Fruit fly (Drosophila melanogaster) whole organism: Measurements from ENCODE around the gene Mkrn1.

Experiments used
- CG8478 ChIP-seq: fragments of >200 bp; optimal IDR thresholded peaks from 2 replicates; lab custom pipeline; 2018; ENCODE audit warnings: inconsistent platforms
- Dll ChIP-seq: fragments of >200 bp; optimal IDR thresholded peaks from 2 replicates; lab custom pipeline; 2017
- EcR ChIP-seq, 2 experiments: fragments of >200 bp; optimal IDR thresholded peaks; 2 replicates each; lab custom pipeline; 2017; ENCODE audit warnings: missing biosample characterization in 2 of 2, missing genetic modification characterization in 2 of 2, missing genetic modification reagents in 2 of 2
- pan ChIP-seq: fragments of >200 bp; optimal IDR thresholded peaks from 2 replicates; lab custom pipeline; 2017
- psq ChIP-seq: fragments of >200 bp; optimal IDR thresholded peaks from 2 replicates; lab custom pipeline; 2017
- usp ChIP-seq: fragments of >200 bp; optimal IDR thresholded peaks from 2 replicates; lab custom pipeline; 2017; ENCODE audit warnings: missing biosample characterization, missing genetic modification characterization, mixed read lengths

Gene Mkrn1

DNA sequence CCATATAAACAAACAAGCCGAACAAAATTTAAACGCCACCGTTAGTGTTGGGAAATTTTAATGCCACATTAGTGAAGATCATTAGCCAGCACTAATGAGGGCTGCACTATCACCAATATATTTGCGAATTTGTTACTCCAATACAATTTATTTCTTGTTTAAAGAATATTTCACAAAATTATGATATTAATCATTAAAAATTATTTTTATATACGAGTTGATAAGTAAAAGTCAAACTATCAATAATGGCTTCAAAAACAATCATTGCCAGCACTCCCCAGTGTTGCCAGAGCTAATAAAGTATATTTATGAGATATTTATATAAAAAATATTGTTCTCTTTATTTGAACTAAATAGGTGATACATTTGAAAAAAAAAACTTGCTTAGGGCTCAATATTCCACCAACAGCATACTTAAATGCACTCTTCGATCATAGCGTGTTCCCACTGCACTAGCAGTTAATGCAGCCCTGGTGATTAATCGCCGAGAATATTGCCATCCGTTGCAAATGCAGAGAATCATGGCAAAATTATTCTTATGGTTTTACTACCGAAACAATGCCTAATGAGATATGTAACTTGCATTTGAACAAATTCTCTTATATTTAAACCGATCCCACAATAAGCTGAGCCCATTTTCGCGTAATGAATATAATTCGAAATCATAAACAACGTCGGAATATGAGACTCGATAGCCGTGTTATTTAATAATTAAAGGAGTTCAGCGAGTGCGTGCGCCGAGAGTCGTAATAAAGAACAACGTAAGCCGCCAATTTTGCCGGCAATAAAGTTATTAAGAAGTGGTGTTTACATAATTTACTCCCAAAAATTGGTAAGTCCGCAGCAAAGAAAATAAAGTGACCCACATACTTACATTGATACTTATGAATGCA lies 17.4 kb downstream of the Mkrn1 start, which contains the start of the genes SAK and Cdk12:
Gene SAK, minus strand, starts transcription at position 65 of the 893 bp plus-strand sequence.
Gene Cdk12, plus strand, starts transcription at position 484 of the 893 bp plus-strand sequence.
- TF ChIP-seq usp (GFP tag; lab: Kevin White, UChicago) (no peak), Dll (lab: Kevin White, UChicago) (no peak), pan (no peak), CG8478 (lab: Kevin White, UChicago) (no peak), psq (lab: Kevin White, UChicago) (no peak), EcR (GFP tag; optimal IDR thresholded peaks at IDR 0.05; lab: Kevin White, UChicago) (no peak)

DNA sequence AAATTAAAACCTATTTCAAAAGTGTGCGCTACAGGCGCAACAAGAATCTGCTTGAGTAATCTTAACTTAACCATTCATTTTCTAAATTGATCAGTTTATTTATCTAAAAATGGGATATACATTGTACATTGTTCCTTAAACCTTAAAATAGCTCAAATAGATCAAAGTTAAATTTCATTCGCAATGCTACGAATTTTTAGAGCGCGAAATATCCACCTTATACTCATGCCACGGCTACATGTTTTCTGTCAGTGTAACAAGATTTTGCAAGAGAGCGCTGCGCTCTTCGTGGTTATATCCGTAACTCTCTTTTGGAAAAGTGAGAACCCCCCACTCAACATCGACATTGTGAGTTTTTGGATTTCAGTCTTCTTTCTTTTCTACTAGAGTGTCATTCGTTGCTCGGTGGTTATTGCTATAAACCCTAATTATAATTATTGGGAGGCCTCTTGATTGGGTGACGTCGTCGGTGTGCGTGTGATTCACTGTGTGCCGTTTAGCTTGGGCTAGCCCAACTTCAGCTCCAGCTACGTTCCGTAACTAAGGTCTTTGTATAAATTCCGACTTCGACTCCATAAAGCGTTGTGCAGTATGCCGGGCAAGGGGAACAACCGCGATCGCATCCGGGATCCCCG lies 23.9 kb downstream of the Mkrn1 start:
- TF ChIP-seq Dll (lab: Kevin White, UChicago) (no peak), psq (lab: Kevin White, UChicago) (no peak), usp (GFP tag; lab: Kevin White, UChicago) (no peak), CG8478 (lab: Kevin White, UChicago) (no peak), EcR (GFP tag; optimal IDR thresholded peaks at IDR 0.05; lab: Kevin White, UChicago) (no peak), pan (no peak)

DNA sequence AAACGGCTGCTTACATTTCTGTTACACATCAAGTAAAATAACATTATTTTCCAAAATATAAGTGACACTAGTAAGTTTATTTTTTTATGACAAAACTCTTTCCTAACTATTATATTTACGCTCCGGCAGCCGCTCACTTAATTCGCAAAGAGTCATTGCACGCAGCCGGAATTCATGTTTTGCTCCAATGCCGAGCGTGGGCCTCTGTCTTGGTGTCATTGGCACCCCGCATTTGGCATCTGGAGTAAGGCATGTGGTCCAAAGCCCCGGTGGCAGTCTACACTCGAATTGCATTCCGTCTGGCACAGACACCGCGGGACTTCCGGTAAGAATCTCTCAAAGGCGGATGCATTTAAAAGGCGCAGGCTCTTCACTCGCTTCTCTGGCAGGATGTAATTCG lies 24.9 kb downstream of the Mkrn1 start:
- TF ChIP-seq EcR (GFP tag; optimal IDR thresholded peaks at IDR 0.05; lab: Kevin White, UChicago) (peak in 1 of 2 experiments; percentile 57), CG8478 (lab: Kevin White, UChicago) (no peak), Dll (lab: Kevin White, UChicago) (no peak), pan (no peak)

DNA sequence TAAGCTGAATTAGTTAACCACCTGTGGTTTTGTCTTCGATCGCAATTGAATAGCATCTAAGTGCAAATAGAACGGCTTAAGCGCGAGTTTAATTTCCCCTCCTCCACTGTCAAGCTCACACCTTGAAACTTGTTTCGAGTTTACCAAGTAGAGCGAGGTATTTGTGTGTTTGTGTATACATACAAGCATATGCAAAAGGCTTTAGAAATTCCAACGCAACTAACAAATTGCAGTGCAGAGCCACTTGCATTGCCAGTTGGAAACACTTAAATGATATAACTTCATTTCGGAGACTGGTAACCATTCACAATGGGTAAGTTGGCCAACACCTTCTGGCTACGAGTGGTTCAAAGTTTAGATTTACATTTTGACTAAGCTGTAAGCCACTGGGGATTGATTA lies 25.6 kb downstream of the Mkrn1 start:
- TF ChIP-seq psq (lab: Kevin White, UChicago) (no peak), usp (GFP tag; lab: Kevin White, UChicago) (no peak), pan (peak; percentile 7)

DNA sequence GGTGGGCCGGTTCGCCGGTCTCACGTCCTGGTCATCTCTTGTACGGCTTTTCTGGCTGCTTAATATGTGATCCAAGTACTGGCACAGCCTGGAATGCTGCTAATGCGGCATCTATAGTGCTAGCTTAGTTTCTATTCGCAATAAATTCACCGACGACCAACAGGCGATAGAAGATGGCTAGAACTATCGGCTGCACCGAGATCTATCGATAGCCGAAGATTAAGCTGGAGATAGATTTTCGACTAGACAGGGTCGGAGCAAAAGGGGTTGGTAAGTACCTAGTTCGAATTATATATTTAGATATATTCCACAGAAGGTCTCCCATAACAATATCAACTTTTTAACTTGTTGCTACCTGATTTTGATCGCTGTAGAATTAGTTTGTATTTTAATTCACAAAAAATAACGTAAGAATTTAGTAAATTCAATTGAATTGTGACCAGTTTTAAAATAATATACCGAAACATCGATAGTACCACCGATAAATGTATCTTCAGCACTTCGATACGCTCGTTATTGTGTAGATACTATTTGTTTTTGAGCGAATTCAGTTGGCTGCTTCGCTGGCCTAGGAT lies 26.1 kb downstream of the Mkrn1 start, which contains the start of the genes Glg1 and M6:
Gene Glg1, minus strand, starts transcription at position 185 of the 575 bp plus-strand sequence.
Gene M6, plus strand, starts transcription at position 499 of the 575 bp plus-strand sequence.
- TF ChIP-seq Dll (lab: Kevin White, UChicago) (no peak), CG8478 (lab: Kevin White, UChicago) (no peak), pan (no peak), psq (lab: Kevin White, UChicago) (no peak), EcR (GFP tag; optimal IDR thresholded peaks at IDR 0.05; lab: Kevin White, UChicago) (no peak), usp (GFP tag; lab: Kevin White, UChicago) (no peak)

DNA sequence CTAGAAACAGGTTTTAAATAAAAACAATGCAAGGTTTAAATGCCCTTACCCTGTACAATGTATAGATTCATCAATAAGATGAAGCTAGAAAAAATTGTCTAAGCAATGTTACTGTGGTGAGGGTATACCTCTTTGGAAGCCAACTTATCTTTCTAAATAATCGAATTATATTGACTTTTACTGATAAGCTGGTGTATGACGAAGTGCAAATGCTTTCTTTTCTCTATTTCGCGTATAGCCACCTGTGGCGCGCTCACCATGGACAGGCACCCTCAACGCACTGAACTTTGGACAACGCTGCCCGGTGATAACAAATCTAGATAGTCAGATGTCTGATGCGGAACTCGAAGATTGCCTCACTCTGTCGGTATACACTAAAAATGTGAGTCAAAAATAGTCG lies 31.6 kb downstream of the Mkrn1 start:
- no peak for TF ChIP-seq EcR (GFP tag; optimal IDR thresholded peaks at IDR 0.05; lab: Kevin White, UChicago)
- TF ChIP-seq Dll (lab: Kevin White, UChicago), result no peak
- TF ChIP-seq pan, result no peak
- TF ChIP-seq usp (GFP tag; lab: Kevin White, UChicago), result no peak
- no peak for TF ChIP-seq CG8478 (lab: Kevin White, UChicago)
- no peak for TF ChIP-seq psq (lab: Kevin White, UChicago)

DNA sequence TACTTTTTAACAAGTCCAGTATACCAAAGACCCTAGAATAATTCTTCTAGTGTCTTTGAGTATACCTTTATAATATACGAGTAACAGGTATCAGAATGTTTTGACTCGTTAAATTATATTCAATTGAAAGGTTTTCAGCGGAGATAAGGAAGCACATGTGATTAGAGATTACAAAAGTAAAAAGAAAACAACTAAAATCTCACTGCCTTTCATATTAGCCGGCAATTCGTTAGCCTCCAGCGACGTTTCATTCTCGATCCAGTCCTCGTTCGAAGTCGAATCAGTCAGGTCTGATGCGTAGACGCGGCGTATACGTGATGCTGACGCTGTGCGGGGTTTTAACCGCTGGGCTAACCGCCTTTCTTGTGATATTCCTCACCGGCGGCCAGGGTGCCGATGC lies 32.3 kb downstream of the Mkrn1 start, which contains the start of gene Est-Q:
Gene Est-Q, plus strand, starts transcription at position 250 of the 400 bp plus-strand sequence.
- TF ChIP-seq psq (lab: Kevin White, UChicago) (no peak), usp (GFP tag; lab: Kevin White, UChicago) (no peak), CG8478 (lab: Kevin White, UChicago) (no peak), EcR (GFP tag; optimal IDR thresholded peaks at IDR 0.05; lab: Kevin White, UChicago) (no peak), Dll (lab: Kevin White, UChicago) (no peak), pan (no peak)

DNA sequence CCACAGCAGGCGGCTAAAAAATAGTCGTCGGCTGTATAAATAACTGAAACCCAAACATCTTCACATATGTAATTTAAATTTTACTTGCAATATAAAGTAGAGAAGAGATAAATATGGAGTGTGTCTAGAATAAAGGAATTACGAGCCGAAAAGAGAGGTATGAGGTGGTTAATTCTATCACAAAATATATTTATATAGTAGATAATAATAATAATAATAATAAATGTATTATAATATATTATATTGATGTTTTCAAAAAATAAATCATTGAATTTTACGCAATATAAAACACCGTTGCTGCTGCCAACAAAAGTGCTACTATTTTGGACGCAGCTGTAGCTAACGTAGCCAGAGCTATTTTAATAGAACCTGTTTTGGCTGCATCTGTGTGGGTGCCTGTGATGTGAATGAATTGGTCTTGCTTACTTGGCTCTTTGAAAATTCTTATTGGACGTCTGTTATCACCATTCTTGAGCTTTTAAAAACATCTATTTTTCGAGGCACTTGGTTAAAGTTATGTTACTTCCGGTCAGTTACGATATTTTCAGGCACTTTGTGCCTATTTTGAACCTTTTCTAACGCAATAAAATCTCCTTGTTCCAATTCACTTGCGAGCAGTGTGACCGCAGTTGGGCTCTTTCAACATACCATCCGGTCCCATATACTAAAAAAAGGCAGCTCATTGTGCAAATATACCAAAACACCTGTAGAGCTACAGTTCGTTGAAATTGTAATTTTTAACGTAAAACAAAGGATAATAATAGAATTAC lies 36.5 kb downstream of the Mkrn1 start, which contains the start of gene Hr78:
Gene Hr78, minus strand, starts transcription at position 630 of the 770 bp plus-strand sequence.
- TF ChIP-seq Dll (lab: Kevin White, UChicago) (no peak), pan (no peak), usp (GFP tag; lab: Kevin White, UChicago) (no peak), CG8478 (lab: Kevin White, UChicago) (no peak), psq (lab: Kevin White, UChicago) (no peak), EcR (GFP tag; optimal IDR thresholded peaks at IDR 0.05; lab: Kevin White, UChicago) (no peak)

DNA sequence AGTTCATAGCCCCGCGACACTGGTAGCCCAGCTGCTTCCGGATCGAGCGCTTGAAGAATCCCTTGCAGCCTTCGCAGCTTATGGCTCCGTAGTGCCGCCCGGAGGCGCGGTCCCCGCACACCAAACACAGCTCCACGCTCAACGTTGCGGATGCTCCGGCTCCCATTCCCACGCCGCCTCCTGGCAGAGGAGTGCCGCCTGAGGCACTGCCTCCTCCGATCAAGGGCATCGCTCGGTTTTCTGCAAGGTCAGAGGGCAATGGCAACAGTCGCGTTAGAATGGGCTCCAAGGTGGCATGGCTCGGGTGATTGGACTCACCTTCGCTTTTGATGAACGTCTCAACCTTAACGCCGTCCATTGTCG lies 37.0 kb downstream of the Mkrn1 start:
- TF ChIP-seq CG8478 (lab: Kevin White, UChicago), result no peak
- TF ChIP-seq Dll (lab: Kevin White, UChicago), result no peak
- no peak for TF ChIP-seq psq (lab: Kevin White, UChicago)
- no peak for TF ChIP-seq EcR (GFP tag; optimal IDR thresholded peaks at IDR 0.05; lab: Kevin White, UChicago)
- TF ChIP-seq usp (GFP tag; lab: Kevin White, UChicago), result no peak
- no peak for TF ChIP-seq pan

DNA sequence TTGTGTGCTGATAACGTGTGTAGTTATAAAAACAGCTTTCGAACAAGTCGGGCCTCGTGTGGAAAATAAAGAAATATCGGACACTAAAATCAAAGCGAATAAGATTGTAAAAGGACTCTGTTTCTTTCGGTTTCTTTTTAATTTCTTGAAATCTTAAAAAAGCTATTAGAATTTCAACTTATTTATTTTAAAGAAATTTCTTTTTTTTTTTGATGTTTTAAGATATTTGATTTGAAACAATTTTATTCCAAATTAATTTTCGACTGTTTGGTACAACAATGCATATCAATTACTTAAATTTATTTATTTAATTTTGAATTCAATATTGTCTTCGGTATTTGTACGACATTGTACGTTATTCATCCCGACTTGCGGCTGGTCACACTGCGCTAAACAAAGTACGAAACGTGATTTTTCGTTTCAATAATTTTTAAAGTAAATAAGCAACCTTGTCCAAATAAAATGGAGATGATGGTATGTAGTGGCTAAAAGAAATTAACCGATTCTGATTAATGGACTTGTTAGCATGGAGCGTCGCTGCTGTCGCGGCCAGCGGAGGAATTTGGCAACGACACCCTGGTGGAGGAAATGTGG lies 40.7 kb downstream of the Mkrn1 start, which contains the start of the genes CG7202 and CG7519:
Gene CG7202, minus strand, starts transcription at position 51 of the 594 bp plus-strand sequence.
Gene CG7519, plus strand, starts transcription at position 361 of the 594 bp plus-strand sequence.
- TF ChIP-seq Dll (lab: Kevin White, UChicago) (no peak), pan (no peak), CG8478 (lab: Kevin White, UChicago) (no peak), EcR (GFP tag; optimal IDR thresholded peaks at IDR 0.05; lab: Kevin White, UChicago) (no peak), usp (GFP tag; lab: Kevin White, UChicago) (no peak), psq (lab: Kevin White, UChicago) (no peak)
